Fruit fly (Drosophila melanogaster): ENCODE results near the gene Gat.

Gene Gat

dm6 chr4:659884-660846 lies 30.7 kb downstream of the Gat start, which contains the start of gene gw (continued):
- TF ChIP-seq CG11723 (GFP tag; optimal IDR thresholded peaks at IDR 0.05) (peak; percentile 94), pros (GFP tag; optimal IDR thresholded peaks at IDR 0.05) (no peak), pfk (GFP tag; optimal IDR thresholded peaks at IDR 0.05) (peak; percentile 75), CG11398 (GFP tag; optimal IDR thresholded peaks at IDR 0.05) (peak; percentile 61), crc (GFP tag; optimal IDR thresholded peaks at IDR 0.05) (peak; percentile 63), Nf-YA (GFP tag; IDR thresholded peaks at IDR 0.05) (no peak; the same call in 1 of the 2 replicates), CG16815 (GFP tag; optimal IDR thresholded peaks at IDR 0.05) (peak; percentile 38), CG17568 (GFP tag; optimal IDR thresholded peaks at IDR 0.05) (peak; percentile 66), odd (GFP tag; optimal IDR thresholded peaks at IDR 0.05) (peak; percentile 75), NC2α (GFP tag; optimal IDR thresholded peaks at IDR 0.05) (peak; percentile 16), hb (GFP tag; IDR thresholded peaks at IDR 0.05; ENCODE audit: partially characterized antibody) (peak; percentile 53; the same call in 1 of the 3 replicates), pnt (GFP tag; optimal IDR thresholded peaks at IDR 0.05) (peak; percentile 63), dmrt11E (tag; optimal IDR thresholded peaks at IDR 0.05) (peak; percentile 66), Adf1 (GFP tag; IDR thresholded peaks at IDR 0.05) (peak; percentile 32; the same call in 1 of the 2 replicates), bbx (GFP tag; IDR thresholded peaks at IDR 0.05; ENCODE audit: partially characterized antibody) (peak; percentile 70), sqz (GFP tag; optimal IDR thresholded peaks at IDR 0.05) (no peak), MBD-R2 (GFP tag; IDR thresholded peaks at IDR 0.05) (peak; percentile 18), cad (GFP tag; optimal IDR thresholded peaks at IDR 0.05) (no peak), CG17385 (GFP tag; optimal IDR thresholded peaks at IDR 0.05) (peak; percentile 77), Fer1 (GFP tag; optimal IDR thresholded peaks at IDR 0.05) (peak; percentile 80), D (optimal IDR thresholded peaks at IDR 0.05) (no peak), D (GFP tag; optimal IDR thresholded peaks at IDR 0.05) (peak; percentile 56), ranshi (GFP tag; IDR thresholded peaks at IDR 0.05) (no peak; the same call in 1 of the 2 replicates), CG4617 (GFP tag; optimal IDR thresholded peaks at IDR 0.05; ENCODE audit: borderline replicate concordance) (peak; percentile 75), CG2120 (GFP tag; optimal IDR thresholded peaks at IDR 0.05) (peak; percentile 87), Med (GFP tag) (peak; percentile 95), CG4854 (GFP tag; optimal IDR thresholded peaks at IDR 0.05) (peak; percentile 79), ssp (GFP tag; IDR thresholded peaks at IDR 0.05) (peak; percentile 99), slbo (GFP tag; IDR thresholded peaks at IDR 0.05) (no peak), salm (tag; optimal IDR thresholded peaks at IDR 0.05) (no peak), maf-S (GFP tag; optimal IDR thresholded peaks at IDR 0.05) (peak; percentile 77), pan (optimal IDR thresholded peaks at IDR 0.05) (no peak), pan (GFP tag; optimal IDR thresholded peaks at IDR 0.05 in 1 of 2, IDR thresholded peaks at IDR 0.05 in 1 of 2) (peak in 1 of 2 experiments; percentile 80), CG12236 (GFP tag; optimal IDR thresholded peaks at IDR 0.05) (peak; percentile 61), BEAF-32 (GFP tag; optimal IDR thresholded peaks at IDR 0.05) (peak; percentile 85), ham (GFP tag; IDR thresholded peaks at IDR 0.05) (no peak), ftz-f1 (GFP tag; optimal IDR thresholded peaks at IDR 0.05) (no peak), CG3281 (GFP tag; optimal IDR thresholded peaks at IDR 0.05) (peak; percentile 80), repo (GFP tag; optimal IDR thresholded peaks at IDR 0.05) (peak; percentile 37), mam (GFP tag; optimal IDR thresholded peaks at IDR 0.05) (peak; percentile 75), CG7745 (tag; optimal IDR thresholded peaks at IDR 0.05) (peak; percentile 14), ken (GFP tag; IDR thresholded peaks at IDR 0.05) (no peak; the same call in 2 of the 3 replicates), Mes4 (GFP tag; optimal IDR thresholded peaks at IDR 0.05) (peak; percentile 24), CG11560 (tag; IDR thresholded peaks at IDR 0.05) (no peak), CG14667 (GFP tag; IDR thresholded peaks at IDR 0.05) (no peak), CG30431 (GFP tag; optimal IDR thresholded peaks at IDR 0.05) (no peak), CG34224 (GFP tag; IDR thresholded peaks at IDR 0.05; ENCODE audit: partially characterized antibody) (peak; percentile 20; the same call in 1 of the 3 replicates), CG12744 (GFP tag; optimal IDR thresholded peaks at IDR 0.05) (peak; percentile 60), CG31441 (GFP tag; IDR thresholded peaks at IDR 0.05) (no peak)

Measured in whole organism, embryonic.